Fruit fly (Drosophila melanogaster) whole organism, wandering third instar larva: ENCODE results near the gene Cyp311a1.
A peak's percentile ranks its signal among the peaks of the same experiment; 100 is the strongest.

ENCODE experiments used
- Abd-B ChIP-seq: fragments of >200 bp; optimal IDR thresholded peaks from 2 replicates; lab custom pipeline; 2017; ENCODE audit warnings: missing biosample characterization, missing genetic modification characterization
- CG32264 ChIP-seq: fragments of 200-800 bp; sonication (Bioruptor generic); optimal IDR thresholded peaks from 2 replicates; lab custom pipeline; 2016; ENCODE audit warnings: missing biosample characterization, missing genetic modification characterization
- Dfd ChIP-seq: fragments of >200 bp; optimal IDR thresholded peaks from 2 replicates; lab custom pipeline; 2017; ENCODE audit warnings: missing biosample characterization, missing genetic modification characterization
- GATAd ChIP-seq: sonication (Bioruptor generic); optimal IDR thresholded peaks from 2 replicates; lab custom pipeline; 2016; ENCODE audit warnings: missing biosample characterization, missing genetic modification characterization
- HLH106 ChIP-seq: fragments of 200-800 bp; optimal IDR thresholded peaks from 3 replicates; lab custom pipeline; 2019; ENCODE audit warnings: missing biosample characterization, mild to moderate bottlenecking, missing genetic modification characterization, moderate library complexity
- Hnf4 ChIP-seq: fragments of 200-800 bp; sonication (Bioruptor generic); optimal IDR thresholded peaks from 2 replicates; lab custom pipeline; 2016; ENCODE audit warnings: missing biosample characterization, mild to moderate bottlenecking, missing genetic modification characterization
- Jra ChIP-seq: sonication (Bioruptor generic); optimal IDR thresholded peaks from 2 replicates; lab custom pipeline; 2016; ENCODE audit warnings: missing biosample characterization, missing genetic modification characterization
- Mio ChIP-seq: sonication (Bioruptor generic); optimal IDR thresholded peaks from 2 replicates; lab custom pipeline; 2016; ENCODE audit warnings: missing biosample characterization, missing genetic modification characterization
- Myc ChIP-seq: fragments of >200 bp; optimal IDR thresholded peaks from 2 replicates; lab custom pipeline; 2017
- N ChIP-seq: fragments of >200 bp; optimal IDR thresholded peaks from 2 replicates; lab custom pipeline; 2018; ENCODE audit warnings: missing biosample characterization, missing external identifiers, missing genetic modification characterization
- OdsH ChIP-seq: fragments of 200-800 bp; sonication (Bioruptor generic); optimal IDR thresholded peaks from 2 replicates; lab custom pipeline; 2016; ENCODE audit warnings: missing biosample characterization, mild to moderate bottlenecking, missing genetic modification characterization
- Sp1 ChIP-seq: fragments of 200-800 bp; sonication (Bioruptor generic); optimal IDR thresholded peaks from 3 replicates; lab custom pipeline; 2019; ENCODE audit warnings: missing biosample characterization, mild to moderate bottlenecking, missing genetic modification characterization, moderate library complexity
- Vsx2 ChIP-seq: fragments of 200-300, 225-300 bp; sonication (Bioruptor generic); optimal IDR thresholded peaks from 2 replicates; lab custom pipeline; 2018; ENCODE audit warnings: missing biosample characterization, missing genetic modification characterization; ENCODE audit not compliant: partially characterized antibody
- brk ChIP-seq: fragments of 200-800 bp; sonication (Bioruptor generic); optimal IDR thresholded peaks from 2 replicates; lab custom pipeline; 2016; ENCODE audit warnings: missing biosample characterization, mild to moderate bottlenecking, missing genetic modification characterization
- dl ChIP-seq, 2 experiments: fragments of 175-275, 200-275 bp in 1 of 2; fragments of 200-275 bp in 1 of 2; sonication (Bioruptor generic); optimal IDR thresholded peaks; lab custom pipeline; 2018; ENCODE audit warnings: mild to moderate bottlenecking in 2 of 2, missing biosample characterization in 2 of 2, missing genetic modification characterization in 2 of 2, moderate library complexity in 2 of 2; ENCODE audit not compliant: partially characterized antibody in 2 of 2, insufficient read depth in 1 of 2
- dsf ChIP-seq: sonication (Bioruptor generic); optimal IDR thresholded peaks from 2 replicates; lab custom pipeline; 2016; ENCODE audit warnings: missing biosample characterization, missing genetic modification characterization, borderline replicate concordance
- ey ChIP-seq: fragments of 200-800 bp; sonication (Bioruptor generic); optimal IDR thresholded peaks from 2 replicates; lab custom pipeline; 2016; ENCODE audit warnings: missing biosample characterization, missing genetic modification characterization
- foxo ChIP-seq, 2 experiments: fragments of 200-800 bp; sonication (Bioruptor generic); optimal IDR thresholded peaks; 2 replicates in 1 of 2; 3 replicates in 1 of 2; lab custom pipeline; 2016 to 2017; ENCODE audit warnings: missing biosample characterization in 2 of 2, missing genetic modification characterization in 2 of 2
- fru ChIP-seq: fragments of 200-800 bp; sonication (Bioruptor generic); optimal IDR thresholded peaks from 3 replicates; lab custom pipeline; 2016; ENCODE audit warnings: missing biosample characterization, mild to moderate bottlenecking, missing genetic modification characterization
- h ChIP-seq: fragments of 200-800 bp; sonication (Bioruptor generic); optimal IDR thresholded peaks from 3 replicates; lab custom pipeline; 2016; ENCODE audit warnings: missing biosample characterization, mild to moderate bottlenecking, missing genetic modification characterization
- jim ChIP-seq: fragments of 175-275, 200-325 bp; sonication (Bioruptor generic); optimal IDR thresholded peaks from 2 replicates; lab custom pipeline; 2016; ENCODE audit warnings: missing biosample characterization, mild to moderate bottlenecking, missing genetic modification characterization
- pan ChIP-seq: fragments of >200 bp; optimal IDR thresholded peaks from 2 replicates; lab custom pipeline; 2017
- psq ChIP-seq: fragments of 200-800 bp; sonication (Bioruptor generic); optimal IDR thresholded peaks from 3 replicates; lab custom pipeline; 2017; ENCODE audit warnings: missing biosample characterization, mild to moderate bottlenecking, missing genetic modification characterization, moderate library complexity
- rgr ChIP-seq: fragments of 200-800 bp; sonication (Bioruptor generic); optimal IDR thresholded peaks from 3 replicates; lab custom pipeline; 2016; ENCODE audit warnings: missing biosample characterization, mild to moderate bottlenecking, missing genetic modification characterization
- sage ChIP-seq: fragments of 200-800 bp; sonication (Bioruptor generic); optimal IDR thresholded peaks from 2 replicates; lab custom pipeline; 2016; ENCODE audit warnings: missing biosample characterization, mild to moderate bottlenecking, missing genetic modification characterization
- sv ChIP-seq: fragments of 200-800 bp; sonication (Bioruptor generic); optimal IDR thresholded peaks from 3 replicates; lab custom pipeline; 2016; ENCODE audit warnings: missing biosample characterization, missing genetic modification characterization
- tai ChIP-seq: sonication (Bioruptor generic); optimal IDR thresholded peaks from 2 replicates; lab custom pipeline; 2016; ENCODE audit warnings: missing biosample characterization, missing genetic modification characterization
- usp ChIP-seq: fragments of >200 bp; optimal IDR thresholded peaks from 2 replicates; lab custom pipeline; 2017; ENCODE audit warnings: missing biosample characterization, missing genetic modification characterization

Cyp311a1 gene

dm6 chrX:12031400-12031799, at the start of gene Cyp311a1:
Gene Cyp311a1, minus strand, starts transcription at chrX:12031465.
- peak; percentile 7 for TF ChIP-seq HLH106
- no peak for TF ChIP-seq usp (GFP tag; lab: Kevin White, UChicago)
- TF ChIP-seq Sp1 (GFP tag; lab: Kevin White, UChicago) = peak; percentile 23

- no peak for TF ChIP-seq Abd-B
- TF ChIP-seq HLH106 = peak; percentile 0
Observed at dm6 chrX:12076243-12076642, 45.0 kb upstream of the Cyp311a1 start.

dm6 chrX:12075569-12075968, 44.3 kb upstream of the Cyp311a1 start:
- no peak for TF ChIP-seq Mio (GFP tag; lab: Kevin White, UChicago)
- TF ChIP-seq foxo (GFP tag; optimal IDR thresholded peaks at IDR 0.05; lab: Kevin White, UChicago) = peak in 1 of 2 experiments; percentile 32
- no peak for TF ChIP-seq brk (GFP tag; lab: Kevin White, UChicago)
- TF ChIP-seq dl (GFP tag; optimal IDR thresholded peaks at IDR 0.05; lab: Kevin White, UChicago; ENCODE audit: insufficient read depth in 1 of 2, partially characterized antibody in 2 of 2) = no peak
- TF ChIP-seq N (GFP tag; lab: Kevin White, UChicago) = no peak
- peak; percentile 19 for TF ChIP-seq fru (GFP tag; lab: Kevin White, UChicago)

- TF ChIP-seq Sp1 (GFP tag; lab: Kevin White, UChicago) (peak; percentile 5), HLH106 (peak; percentile 25), OdsH (GFP tag; lab: Kevin White, UChicago) (no peak), pan (lab: Kevin White, UChicago) (no peak)
Observed at dm6 chrX:12073637-12074036, 42.4 kb upstream of the Cyp311a1 start.

dm6 chrX:12072718-12073117, 41.5 kb upstream of the Cyp311a1 start, which contains the start of gene moon:
Gene moon, minus strand, starts transcription at chrX:12072818.
- TF ChIP-seq jim (GFP tag; lab: Kevin White, UChicago) = no peak
- no peak for TF ChIP-seq Sp1 (GFP tag; lab: Kevin White, UChicago)
- no peak for TF ChIP-seq usp (GFP tag; lab: Kevin White, UChicago)
- no peak for TF ChIP-seq sv (GFP tag; lab: Kevin White, UChicago)
- TF ChIP-seq fru (GFP tag; lab: Kevin White, UChicago) = no peak
- no peak for TF ChIP-seq ey (GFP tag; lab: Kevin White, UChicago)
- TF ChIP-seq Hnf4 (GFP tag; lab: Kevin White, UChicago) = no peak
- no peak for TF ChIP-seq CG32264 (GFP tag; lab: Kevin White, UChicago)
- TF ChIP-seq tai (GFP tag; lab: Kevin White, UChicago) = no peak
- no peak for TF ChIP-seq Vsx2 (GFP tag; lab: Kevin White, UChicago)
- no peak for TF ChIP-seq sage (GFP tag; lab: Kevin White, UChicago)

dm6 chrX:12070137-12070536, 38.9 kb upstream of the Cyp311a1 start, which contains the start of gene CG34323:
Gene CG34323, plus strand, starts transcription at chrX:12070437.
- TF ChIP-seq Dfd (GFP tag; lab: Kevin White, UChicago) (no peak), Myc (no peak), brk (GFP tag; lab: Kevin White, UChicago) (no peak), h (GFP tag; lab: Kevin White, UChicago) (no peak), psq (GFP tag; lab: Kevin White, UChicago) (no peak), Sp1 (GFP tag; lab: Kevin White, UChicago) (no peak), rgr (GFP tag; lab: Kevin White, UChicago) (no peak), N (GFP tag; lab: Kevin White, UChicago) (no peak), Mio (GFP tag; lab: Kevin White, UChicago) (no peak), Jra (GFP tag; lab: Kevin White, UChicago) (no peak), GATAd (GFP tag; lab: Kevin White, UChicago) (no peak), jim (GFP tag; lab: Kevin White, UChicago) (no peak)

dm6 chrX:12059495-12059894, 28.2 kb upstream of the Cyp311a1 start, which contains the start of gene Muc11A:
Gene Muc11A, plus strand, starts transcription at chrX:12059795.
- no peak for TF ChIP-seq CG32264 (GFP tag; lab: Kevin White, UChicago)
- TF ChIP-seq psq (GFP tag; lab: Kevin White, UChicago) = no peak
- TF ChIP-seq dsf = no peak
- no peak for TF ChIP-seq dl (GFP tag; optimal IDR thresholded peaks at IDR 0.05; lab: Kevin White, UChicago; ENCODE audit: insufficient read depth in 1 of 2, partially characterized antibody in 2 of 2)
